Fruit fly (Drosophila melanogaster) whole organism, prepupa: Measurements from ENCODE around the gene CG14515.

ENCODE experiments used
- Blimp-1 ChIP-seq: fragments of 200-800 bp; sonication (Bioruptor generic); optimal IDR thresholded peaks from 3 replicates; lab custom pipeline; 2017; ENCODE audit warnings: missing biosample characterization, missing genetic modification characterization, mild to moderate bottlenecking, moderate library complexity, missing genetic modification reagents
- CG10631 ChIP-seq: fragments of 200-800 bp; sonication (Bioruptor generic); optimal IDR thresholded peaks from 2 replicates; lab custom pipeline; 2016; ENCODE audit warnings: missing biosample characterization, missing genetic modification characterization
- CG11762 ChIP-seq: fragments of 200-800 bp; sonication (Bioruptor generic); optimal IDR thresholded peaks from 3 replicates; lab custom pipeline; 2016; ENCODE audit warnings: missing biosample characterization, missing genetic modification characterization; ENCODE audit not compliant: insufficient read depth
- CG15336 ChIP-seq: fragments of 200-800 bp; sonication (Bioruptor generic); IDR thresholded peaks from 2 replicates; pipeline ENCODE4 v1.3.6; 2022; ENCODE audit warnings: missing biosample characterization, missing genetic modification characterization
- CG1621 ChIP-seq: fragments of 200-800 bp; sonication (Bioruptor generic); optimal IDR thresholded peaks from 3 replicates; lab custom pipeline; 2018; ENCODE audit warnings: missing biosample characterization, mild to moderate bottlenecking, missing genetic modification characterization
- CG3032 ChIP-seq: fragments of 200-800 bp; optimal IDR thresholded peaks from 2 replicates; lab custom pipeline; 2019; ENCODE audit warnings: missing biosample characterization, mild to moderate bottlenecking, missing genetic modification characterization, moderate library complexity
- CG31627 ChIP-seq: fragments of 200-800 bp; sonication (Bioruptor generic); optimal IDR thresholded peaks from 3 replicates; lab custom pipeline; 2016; ENCODE audit warnings: missing biosample characterization, missing genetic modification characterization
- CG34406 ChIP-seq: fragments of 200-800 bp; sonication (Bioruptor generic); optimal IDR thresholded peaks from 3 replicates; lab custom pipeline; 2016; ENCODE audit warnings: missing biosample characterization, missing genetic modification characterization
- CG3919 ChIP-seq: fragments of 200-800 bp; sonication (Bioruptor generic); optimal IDR thresholded peaks from 3 replicates; lab custom pipeline; 2016; ENCODE audit warnings: missing biosample characterization, missing genetic modification characterization
- CG4318 ChIP-seq: fragments of 200-800 bp; sonication (Bioruptor generic); optimal IDR thresholded peaks from 3 replicates; lab custom pipeline; 2017; ENCODE audit warnings: missing biosample characterization, mild to moderate bottlenecking, missing genetic modification characterization
- CG6163 ChIP-seq: fragments of 200-800 bp; sonication (Bioruptor generic); IDR thresholded peaks from 3 replicates; pipeline ENCODE4 v1.3.6; 2022; ENCODE audit warnings: missing biosample characterization, missing genetic modification characterization
- CG6276 ChIP-seq: fragments of 200-800 bp; sonication (Bioruptor generic); optimal IDR thresholded peaks from 2 replicates; lab custom pipeline; 2017; ENCODE audit warnings: missing biosample characterization, mild to moderate bottlenecking, missing genetic modification characterization
- CG6792 ChIP-seq: fragments of 200-800 bp; sonication (Bioruptor generic); optimal IDR thresholded peaks from 3 replicates; lab custom pipeline; 2016; ENCODE audit warnings: missing biosample characterization, missing genetic modification characterization
- CG6808 ChIP-seq: fragments of 200-800 bp; sonication (Bioruptor generic); optimal IDR thresholded peaks from 3 replicates; lab custom pipeline; 2017; ENCODE audit warnings: missing biosample characterization, missing genetic modification characterization, mild to moderate bottlenecking, moderate library complexity, missing genetic modification reagents
- CG7368 ChIP-seq: fragments of 200-800 bp; sonication (Bioruptor generic); optimal IDR thresholded peaks from 3 replicates; lab custom pipeline; 2016; ENCODE audit warnings: missing biosample characterization, missing genetic modification characterization
- CG8119 ChIP-seq: fragments of 200-800 bp; sonication (Bioruptor generic); IDR thresholded peaks from 3 replicates; pipeline ENCODE4 v1.3.6; 2022; ENCODE audit warnings: missing biosample characterization, missing genetic modification characterization
- CG8319 ChIP-seq: fragments of 200-800 bp; sonication (Bioruptor generic); optimal IDR thresholded peaks from 3 replicates; lab custom pipeline; 2016; ENCODE audit warnings: missing biosample characterization, missing genetic modification characterization
- CG8632 ChIP-seq: fragments of 200-800 bp; sonication (Bioruptor generic); optimal IDR thresholded peaks from 3 replicates; lab custom pipeline; 2016; ENCODE audit warnings: missing biosample characterization, missing genetic modification characterization
- Eip75B ChIP-seq: fragments of 200-800 bp; sonication (Bioruptor generic); optimal IDR thresholded peaks from 3 replicates; lab custom pipeline; 2016; ENCODE audit warnings: missing biosample characterization, missing genetic modification characterization
- Eip78C ChIP-seq: fragments of 200-800 bp; sonication (Bioruptor generic); peaks from one replicate; lab custom pipeline; 2016; ENCODE audit warnings: missing biosample characterization, missing genetic modification characterization
- Eip93F ChIP-seq: fragments of 200-800 bp; sonication (Bioruptor generic); optimal IDR thresholded peaks from 2 replicates; lab custom pipeline; 2016; ENCODE audit warnings: missing biosample characterization, mild to moderate bottlenecking, missing genetic modification characterization
- Ets21C ChIP-seq: fragments of 200-800 bp; sonication (Bioruptor generic); optimal IDR thresholded peaks from 3 replicates; lab custom pipeline; 2016; ENCODE audit warnings: missing biosample characterization, missing genetic modification characterization
- Ets96B ChIP-seq: fragments of 200-800 bp; optimal IDR thresholded peaks from 2 replicates; lab custom pipeline; 2019; ENCODE audit warnings: missing biosample characterization, mild to moderate bottlenecking, missing genetic modification characterization, moderate library complexity
- Hr38 ChIP-seq: sonication (Bioruptor generic); optimal IDR thresholded peaks from 2 replicates; lab custom pipeline; 2016; ENCODE audit warnings: missing biosample characterization, missing genetic modification characterization
- Hr39 ChIP-seq: fragments of 200-800 bp; sonication (Bioruptor generic); optimal IDR thresholded peaks from 2 replicates; lab custom pipeline; 2016; ENCODE audit warnings: missing biosample characterization, missing genetic modification characterization
- Hr4 ChIP-seq: fragments of 200-800 bp; sonication (Bioruptor generic); optimal IDR thresholded peaks from 3 replicates; lab custom pipeline; 2016; ENCODE audit warnings: missing biosample characterization, missing genetic modification characterization
- Lpt ChIP-seq: fragments of 200-800 bp; sonication (Bioruptor generic); optimal IDR thresholded peaks from 3 replicates; lab custom pipeline; 2016; ENCODE audit warnings: missing biosample characterization, missing genetic modification characterization
- Met ChIP-seq: fragments of 200-800 bp; sonication (Bioruptor generic); optimal IDR thresholded peaks from 3 replicates; lab custom pipeline; 2016; ENCODE audit warnings: missing biosample characterization, missing genetic modification characterization
- OdsH ChIP-seq: fragments of 200-800 bp; sonication (Bioruptor generic); optimal IDR thresholded peaks from 3 replicates; lab custom pipeline; 2016; ENCODE audit warnings: missing biosample characterization, missing genetic modification characterization
- Smox ChIP-seq: fragments of 200-800 bp; sonication (Bioruptor generic); optimal IDR thresholded peaks from 3 replicates; lab custom pipeline; 2016; ENCODE audit warnings: missing biosample characterization, missing genetic modification characterization
- Sox102F ChIP-seq: fragments of 200-800 bp; sonication (Bioruptor generic); optimal IDR thresholded peaks from 2 replicates; lab custom pipeline; 2016; ENCODE audit warnings: missing biosample characterization, mild to moderate bottlenecking, missing genetic modification characterization
- Sox14 ChIP-seq: fragments of 200-800 bp; sonication (Bioruptor generic); optimal IDR thresholded peaks from 3 replicates; lab custom pipeline; 2016; ENCODE audit warnings: missing biosample characterization, missing genetic modification characterization
- achi ChIP-seq: fragments of 200-800 bp; sonication (Bioruptor generic); optimal IDR thresholded peaks from 3 replicates; lab custom pipeline; 2016; ENCODE audit warnings: missing biosample characterization, missing genetic modification characterization
- acj6 ChIP-seq: fragments of 200-800 bp; sonication (Bioruptor generic); optimal IDR thresholded peaks from 3 replicates; lab custom pipeline; 2016; ENCODE audit warnings: missing biosample characterization, missing genetic modification characterization
- cyc ChIP-seq: fragments of 200-800 bp; sonication (Bioruptor generic); optimal IDR thresholded peaks from 3 replicates; lab custom pipeline; 2016; ENCODE audit warnings: missing biosample characterization, missing genetic modification characterization
- eg ChIP-seq: fragments of 200-800 bp; sonication (Bioruptor generic); IDR thresholded peaks from 3 replicates; pipeline ENCODE4 v1.3.6; 2022; ENCODE audit warnings: missing biosample characterization, missing genetic modification characterization
- esn ChIP-seq: fragments of 200-800 bp; sonication (Bioruptor generic); optimal IDR thresholded peaks from 2 replicates; lab custom pipeline; 2016; ENCODE audit warnings: missing biosample characterization, mild to moderate bottlenecking, missing genetic modification characterization, moderate library complexity
- fd85E ChIP-seq: fragments of 200-800 bp; sonication (Bioruptor generic); optimal IDR thresholded peaks from 3 replicates; lab custom pipeline; 2016; ENCODE audit warnings: missing biosample characterization, missing genetic modification characterization
- lz ChIP-seq: fragments of 200-800 bp; sonication (Bioruptor generic); optimal IDR thresholded peaks from 3 replicates; lab custom pipeline; 2016; ENCODE audit warnings: missing biosample characterization, missing genetic modification characterization
- net ChIP-seq: fragments of 200-800 bp; sonication (Bioruptor generic); optimal IDR thresholded peaks from 3 replicates; lab custom pipeline; 2016; ENCODE audit warnings: missing biosample characterization, missing genetic modification characterization
- pdm3 ChIP-seq: fragments of 200-800 bp; sonication (Bioruptor generic); optimal IDR thresholded peaks from 3 replicates; lab custom pipeline; 2016; ENCODE audit warnings: missing biosample characterization, missing genetic modification characterization
- salr ChIP-seq, 2 experiments: fragments of 200-800 bp; sonication (Bioruptor generic); optimal IDR thresholded peaks; 3 replicates each; lab custom pipeline; 2016 to 2018; ENCODE audit warnings: missing biosample characterization in 2 of 2, missing genetic modification characterization in 2 of 2, mild to moderate bottlenecking in 1 of 2
- spab ChIP-seq: fragments of 200-800 bp; sonication (Bioruptor generic); optimal IDR thresholded peaks from 2 replicates; lab custom pipeline; 2017; ENCODE audit warnings: missing biosample characterization, mild to moderate bottlenecking, missing genetic modification characterization, missing genetic modification reagents
- ss ChIP-seq, 2 experiments: fragments of 200-800 bp; sonication (Bioruptor generic); optimal IDR thresholded peaks; 2 replicates in 1 of 2; 3 replicates in 1 of 2; lab custom pipeline; 2017 to 2018; ENCODE audit warnings: mild to moderate bottlenecking in 2 of 2, missing biosample characterization in 2 of 2, missing genetic modification characterization in 2 of 2, moderate library complexity in 1 of 2
- svp ChIP-seq: fragments of 200-800 bp; sonication (Bioruptor generic); peaks from one replicate; lab custom pipeline; 2016; ENCODE audit warnings: missing biosample characterization, missing genetic modification characterization
- topi ChIP-seq: fragments of 200-800 bp; sonication (Bioruptor generic); optimal IDR thresholded peaks from 3 replicates; lab custom pipeline; 2016; ENCODE audit warnings: missing biosample characterization, missing genetic modification characterization
- vri ChIP-seq: fragments of 200-800 bp; sonication (Bioruptor generic); optimal IDR thresholded peaks from 3 replicates; lab custom pipeline; 2016; ENCODE audit warnings: missing biosample characterization, mild to moderate bottlenecking, missing genetic modification characterization

CG14515 gene

DNA sequence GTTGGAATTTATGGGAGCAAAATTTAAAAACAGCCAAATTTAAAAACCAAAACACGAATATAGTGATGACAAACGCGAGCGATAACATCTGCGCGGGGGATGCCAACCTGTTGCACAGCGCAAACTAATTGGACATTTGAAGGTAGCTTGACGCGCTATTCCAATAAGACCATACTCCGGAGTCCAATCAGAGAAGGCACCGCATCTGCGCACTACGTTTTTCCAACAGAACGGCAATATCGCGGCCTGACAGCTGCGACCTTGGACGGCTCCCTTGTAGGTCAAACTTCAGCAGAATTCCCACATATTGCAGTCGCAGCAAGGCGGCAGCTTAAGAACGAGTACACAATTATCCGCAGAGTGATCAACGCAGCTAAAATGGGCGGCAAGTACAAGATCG is 49.3 kb upstream of the CG14515 start, which contains the start of the genes CG11882 and Pglym78:
TSS of gene CG11882 (minus strand) at position 101 of the 400 bp plus-strand sequence.
TSS of gene Pglym78 (plus strand) at position 177 of the 400 bp plus-strand sequence.
- TF ChIP-seq Sox14 (peak; percentile 89), svp (GFP tag; lab: Kevin White, UChicago) (peak; percentile 96), Hr39 (GFP tag; lab: Kevin White, UChicago) (peak; percentile 94), Hr38 (GFP tag; lab: Kevin White, UChicago) (no peak), lz (GFP tag; lab: Kevin White, UChicago) (peak; percentile 9), CG6163 (GFP tag; lab: Robert Waterston, UW) (peak; percentile 57; the same call in 2 of the 3 replicates), ss (GFP tag; optimal IDR thresholded peaks at IDR 0.05; lab: Kevin White, UChicago) (peak in 1 of 2 experiments; percentile 27), cyc (GFP tag; lab: Kevin White, UChicago) (peak; percentile 24), CG31627 (peak; percentile 12), Eip78C (peak; percentile 36), eg (GFP tag; lab: Robert Waterston, UW) (no peak; the same call in 2 of the 3 replicates), achi (GFP tag; lab: Kevin White, UChicago) (peak; percentile 100), Smox (GFP tag; lab: Kevin White, UChicago) (no peak), esn (GFP tag; lab: Kevin White, UChicago) (peak; percentile 33), Eip75B (GFP tag; lab: Kevin White, UChicago) (peak; percentile 80), net (GFP tag; lab: Kevin White, UChicago) (no peak), CG1621 (tag; lab: Kevin White, UChicago) (peak; percentile 93)

DNA sequence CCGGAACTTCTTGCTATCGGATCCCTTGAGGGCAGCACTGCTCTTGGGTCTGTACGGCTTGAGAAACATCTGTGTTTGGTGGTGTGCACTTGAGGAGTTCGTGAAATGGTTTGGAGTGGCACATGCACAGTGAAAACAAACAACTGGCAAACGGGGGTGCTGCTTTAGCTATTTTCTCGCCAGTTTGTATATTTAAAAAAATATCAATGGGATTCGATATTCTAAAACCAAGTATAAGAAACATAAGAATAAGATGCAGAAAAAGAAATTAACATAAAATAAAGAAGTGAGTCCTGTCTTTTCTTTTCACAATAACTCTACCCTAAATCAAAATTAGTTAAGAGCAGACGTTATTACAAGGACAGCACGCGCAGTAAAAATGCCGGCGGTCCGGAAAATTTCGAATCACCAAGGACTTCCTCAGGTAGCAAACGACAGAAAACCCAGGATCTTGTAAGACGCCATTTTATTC is 45.7 kb upstream of the CG14515 start, which contains the start of gene eIF2D:
TSS of gene eIF2D (minus strand) at position 174 of the 472 bp plus-strand sequence.
- TF ChIP-seq acj6 (GFP tag; lab: Kevin White, UChicago): peak; percentile 55
- peak; percentile 80 for TF ChIP-seq esn (GFP tag; lab: Kevin White, UChicago)
- TF ChIP-seq CG15336: peak; percentile 68
- TF ChIP-seq CG6163 (GFP tag; lab: Robert Waterston, UW): peak; percentile 79
- TF ChIP-seq Sox14: peak; percentile 63
- peak; percentile 66; the same call in 2 of the 3 replicates for TF ChIP-seq CG8119 (GFP tag; lab: Robert Waterston, UW)
- TF ChIP-seq eg (GFP tag; lab: Robert Waterston, UW): peak; percentile 79
- TF ChIP-seq lz (GFP tag; lab: Kevin White, UChicago): peak; percentile 66
- no peak for TF ChIP-seq CG10631 (GFP tag; lab: Kevin White, UChicago)
- TF ChIP-seq CG8319: no peak
- TF ChIP-seq CG11762 (GFP tag; lab: Kevin White, UChicago): no peak
- no peak for TF ChIP-seq Met (GFP tag; lab: Kevin White, UChicago)
- TF ChIP-seq Ets96B (tag; lab: Kevin White, UChicago): peak; percentile 46
- peak; percentile 62 for TF ChIP-seq CG31627
- TF ChIP-seq Eip75B (GFP tag; lab: Kevin White, UChicago): peak; percentile 43
- TF ChIP-seq CG3919 (GFP tag; lab: Kevin White, UChicago): peak; percentile 46
- TF ChIP-seq Hr4 (GFP tag; lab: Kevin White, UChicago): no peak
- TF ChIP-seq Lpt (GFP tag; lab: Kevin White, UChicago): no peak
- TF ChIP-seq Hr39 (GFP tag; lab: Kevin White, UChicago): peak; percentile 43
- peak; percentile 86 for TF ChIP-seq svp (GFP tag; lab: Kevin White, UChicago)
- peak; percentile 64 for TF ChIP-seq achi (GFP tag; lab: Kevin White, UChicago)
- no peak for TF ChIP-seq spab (GFP tag; lab: Kevin White, UChicago)
- TF ChIP-seq CG6276 (GFP tag; lab: Kevin White, UChicago): no peak
- peak; percentile 13 for TF ChIP-seq CG1621 (tag; lab: Kevin White, UChicago)
- no peak for TF ChIP-seq Blimp-1 (GFP tag; lab: Kevin White, UChicago)
- TF ChIP-seq CG6792 (GFP tag; lab: Kevin White, UChicago): peak; percentile 54
- TF ChIP-seq CG34406: peak; percentile 28
- TF ChIP-seq CG6808 (GFP tag; lab: Kevin White, UChicago): no peak
- TF ChIP-seq fd85E: no peak
- TF ChIP-seq Sox102F (GFP tag; lab: Kevin White, UChicago): no peak
- peak; percentile 50 for TF ChIP-seq cyc (GFP tag; lab: Kevin White, UChicago)
- no peak for TF ChIP-seq Smox (GFP tag; lab: Kevin White, UChicago)
- TF ChIP-seq OdsH: no peak
- peak; percentile 67 for TF ChIP-seq topi
- TF ChIP-seq CG7368 (GFP tag; lab: Kevin White, UChicago): no peak
- no peak for TF ChIP-seq pdm3
- TF ChIP-seq CG8632: no peak
- TF ChIP-seq Ets21C (GFP tag; lab: Kevin White, UChicago): no peak
- peak; percentile 68 for TF ChIP-seq CG3032
- no peak for TF ChIP-seq vri (GFP tag; lab: Kevin White, UChicago)
- TF ChIP-seq Eip93F (GFP tag; lab: Kevin White, UChicago): no peak
- TF ChIP-seq salr (GFP tag; optimal IDR thresholded peaks at IDR 0.05; lab: Kevin White, UChicago): no peak
- TF ChIP-seq CG4318 (GFP tag; lab: Kevin White, UChicago): no peak
